Worm (Caenorhabditis elegans): Measurements from ENCODE around the gene K07E3.2.
A peak's percentile ranks its signal among the peaks of the same experiment; 100 is the strongest.

The K07E3.2 gene

ce11 chrX:8074527-8074926 lies 29.6 kb upstream of the K07E3.2 start:
- no peak for TF ChIP-seq egl-27 (tag; optimal IDR thresholded peaks at IDR 0.05)
- TF ChIP-seq elt-2 (tag; optimal IDR thresholded peaks at IDR 0.05), result peak; percentile 83

- TF ChIP-seq pqm-1 (tag; optimal IDR thresholded peaks at IDR 0.05) (peak; percentile 61), elt-2 (tag; optimal IDR thresholded peaks at IDR 0.05) (peak; percentile 33), nhr-43 (tag; optimal IDR thresholded peaks at IDR 0.05; ENCODE audit: poor library complexity, severe bottlenecking) (no peak)
These were observed 26.4 kb upstream of the K07E3.2 start, which contains the start of gene C46F2.1 for ce11 chrX:8077748-8078147. Gene C46F2.1, plus strand, starts transcription at chrX:8078048.

ce11 chrX:8078374-8078773 lies 25.7 kb upstream of the K07E3.2 start:
- TF ChIP-seq elt-2 (tag; optimal IDR thresholded peaks at IDR 0.05) (peak; percentile 65), fkh-2 (tag; optimal IDR thresholded peaks at IDR 0.05) (no peak)

ce11 chrX:8078899-8079298 lies 25.2 kb upstream of the K07E3.2 start:
- TF ChIP-seq ztf-11 (tag; optimal IDR thresholded peaks at IDR 0.05) (no peak), elt-2 (tag; optimal IDR thresholded peaks at IDR 0.05) (peak; percentile 54), pqm-1 (tag; optimal IDR thresholded peaks at IDR 0.05) (peak; percentile 71), ceh-28 (tag; optimal IDR thresholded peaks at IDR 0.05) (no peak), fos-1 (tag; optimal IDR thresholded peaks at IDR 0.05) (no peak), lsy-12 (tag; optimal IDR thresholded peaks at IDR 0.05) (no peak), nhr-77 (tag; optimal IDR thresholded peaks at IDR 0.05) (no peak), hmg-11 (tag; optimal IDR thresholded peaks at IDR 0.05) (no peak), pha-4 (tag; optimal IDR thresholded peaks at IDR 0.05) (peak; percentile 2), egl-5 (tag; optimal IDR thresholded peaks at IDR 0.05) (no peak), nhr-23 (tag; optimal IDR thresholded peaks at IDR 0.05) (no peak), mml-1 (tag; optimal IDR thresholded peaks at IDR 0.05) (no peak), ZK546.5 (tag; optimal IDR thresholded peaks at IDR 0.05) (no peak), ceh-9 (tag; optimal IDR thresholded peaks at IDR 0.05) (no peak), snpc-4 (tag; optimal IDR thresholded peaks at IDR 0.05) (no peak), tbx-2 (tag; optimal IDR thresholded peaks at IDR 0.05) (no peak), nhr-28 (tag; optimal IDR thresholded peaks at IDR 0.05) (no peak), nhr-43 (tag; optimal IDR thresholded peaks at IDR 0.05; ENCODE audit: poor library complexity, severe bottlenecking) (no peak), eor-1 (tag; optimal IDR thresholded peaks at IDR 0.05) (no peak), aly-2 (tag; optimal IDR thresholded peaks at IDR 0.05) (no peak)

- TF ChIP-seq eor-1 (tag; optimal IDR thresholded peaks at IDR 0.05) (no peak), nhr-25 (tag; optimal IDR thresholded peaks at IDR 0.05) (no peak)
These were observed 21.4 kb upstream of the K07E3.2 start for ce11 chrX:8082703-8083102.

- TF ChIP-seq elt-2 (tag; optimal IDR thresholded peaks at IDR 0.05) (peak; percentile 26), lin-39 (tag; optimal IDR thresholded peaks at IDR 0.05) (no peak)
These were observed 20.8 kb upstream of the K07E3.2 start for ce11 chrX:8083330-8083729.

- TF ChIP-seq lsy-12 (tag; optimal IDR thresholded peaks at IDR 0.05) (no peak), unc-39 (tag; optimal IDR thresholded peaks at IDR 0.05) (no peak), egl-5 (tag; optimal IDR thresholded peaks at IDR 0.05) (no peak), nhr-28 (tag; optimal IDR thresholded peaks at IDR 0.05) (no peak), elt-3 (tag; optimal IDR thresholded peaks at IDR 0.05) (peak in 1 of 3 experiments; percentile 62), ceh-28 (tag; optimal IDR thresholded peaks at IDR 0.05) (peak; percentile 77), ama-1 (optimal IDR thresholded peaks at IDR 0.05) (no peak), nhr-11 (tag; optimal IDR thresholded peaks at IDR 0.05) (no peak), nhr-67 (tag; optimal IDR thresholded peaks at IDR 0.05) (no peak), lin-39 (tag; optimal IDR thresholded peaks at IDR 0.05) (no peak), tbx-2 (tag; optimal IDR thresholded peaks at IDR 0.05) (no peak), daf-12 (tag; optimal IDR thresholded peaks at IDR 0.05) (no peak), pqm-1 (tag; optimal IDR thresholded peaks at IDR 0.05) (peak; percentile 71), nfya-1 (tag; optimal IDR thresholded peaks at IDR 0.05; ENCODE audit: insufficient read depth) (peak; percentile 43), nhr-77 (tag; optimal IDR thresholded peaks at IDR 0.05) (no peak), egl-27 (tag; optimal IDR thresholded peaks at IDR 0.05) (no peak), nhr-43 (tag; optimal IDR thresholded peaks at IDR 0.05; ENCODE audit: poor library complexity, severe bottlenecking) (peak; percentile 78), mdl-1 (tag; optimal IDR thresholded peaks at IDR 0.05) (peak; percentile 88), eor-1 (tag; optimal IDR thresholded peaks at IDR 0.05) (no peak), nhr-23 (tag; optimal IDR thresholded peaks at IDR 0.05) (peak; percentile 67), nhr-12 (tag; optimal IDR thresholded peaks at IDR 0.05) (no peak), mml-1 (tag; optimal IDR thresholded peaks at IDR 0.05) (no peak), jun-1 (tag; optimal IDR thresholded peaks at IDR 0.05) (peak; percentile 53), ztf-11 (tag; optimal IDR thresholded peaks at IDR 0.05) (no peak), skn-1 (tag; optimal IDR thresholded peaks at IDR 0.05) (no peak), nhr-237 (tag; optimal IDR thresholded peaks at IDR 0.05) (no peak), fkh-2 (tag; optimal IDR thresholded peaks at IDR 0.05) (no peak), sea-2 (GFP tag; optimal IDR thresholded peaks at IDR 0.05) (no peak), hmg-11 (tag; optimal IDR thresholded peaks at IDR 0.05) (no peak), nhr-76 (tag; optimal IDR thresholded peaks at IDR 0.05) (peak; percentile 14), elt-1 (tag; optimal IDR thresholded peaks at IDR 0.05) (peak; percentile 85), fos-1 (tag; optimal IDR thresholded peaks at IDR 0.05) (no peak)
These were observed 20.2 kb upstream of the K07E3.2 start, which contains the start of gene K07E3.4 for ce11 chrX:8083919-8084318. Gene K07E3.4, minus strand, starts transcription at chrX:8084018.
